Comparison of ENCODE assay signal across 3 worm cellular contexts in genomic region chrV:13949010-13949409, ce11.
TF ChIP-seq lines count a peak whose summit lies in the region.

R10D12.6 (plus strand) TSS chrV:13949310.

TF ChIP-seq in whole organism, L2 larva, 48 proteins besides CTCF, POLR2A, EP300 and RAD21:
- TF ChIP-seq fos-1 (tag; optimal IDR thresholded peaks at IDR 0.05; lab: Kevin White, UChicago), result peak; percentile 27
- TF ChIP-seq unc-39 (tag; optimal IDR thresholded peaks at IDR 0.05; lab: Kevin White, UChicago), result no peak
- TF ChIP-seq nhr-23 (tag; optimal IDR thresholded peaks at IDR 0.05; lab: Kevin White, UChicago), result no peak

TF ChIP-seq in whole organism, L3 larva, 47 proteins besides CTCF, POLR2A, EP300 and RAD21:
- no peak for TF ChIP-seq nhr-43 (tag; optimal IDR thresholded peaks at IDR 0.05; lab: Kevin White, UChicago; ENCODE audit: poor library complexity, severe bottlenecking)
- peak; percentile 38 for TF ChIP-seq pqm-1 (tag; optimal IDR thresholded peaks at IDR 0.05; lab: Kevin White, UChicago)
- no peak for TF ChIP-seq nhr-77 (tag; optimal IDR thresholded peaks at IDR 0.05; lab: Kevin White, UChicago)
- no peak for TF ChIP-seq ama-1 (optimal IDR thresholded peaks at IDR 0.05; lab: Kevin White, UChicago)
- TF ChIP-seq nhr-12 (tag; optimal IDR thresholded peaks at IDR 0.05; lab: Kevin White, UChicago), result no peak
- no peak for TF ChIP-seq nfya-1 (tag; optimal IDR thresholded peaks at IDR 0.05; lab: Kevin White, UChicago; ENCODE audit: insufficient read depth)
- peak; percentile 3 for TF ChIP-seq elt-2 (tag; optimal IDR thresholded peaks at IDR 0.05; lab: Kevin White, UChicago)

TF ChIP-seq in whole organism, L4 larva, 104 proteins besides CTCF, POLR2A, EP300 and RAD21:
- peak; percentile 52 for TF ChIP-seq nhr-28 (tag; optimal IDR thresholded peaks at IDR 0.05; lab: Kevin White, UChicago)
- TF ChIP-seq D1046.2 (GFP tag; IDR thresholded peaks at IDR 0.05; lab: Robert Waterston, UW), result no peak
- TF ChIP-seq mxl-3 (GFP tag; optimal IDR thresholded peaks at IDR 0.05; lab: Kevin White, UChicago), result no peak
- TF ChIP-seq pqm-1 (tag; optimal IDR thresholded peaks at IDR 0.05; lab: Kevin White, UChicago), result peak; percentile 3
TF ChIP-seq in whole organism, L4 larva: peak in this region for 2.

Comparison
In these comparisons a context has a peak if more than half of its experiments do, and no peak if none do; other contexts are left out.
1. Of the 23 proteins assayed by ChIP-seq in both whole organism, L4 larva and whole organism, L2 larva: peak only in whole organism, L4 larva: none; only in whole organism, L2 larva: fos-1; in both: none; in neither: 22.